Worm (Caenorhabditis elegans): ENCODE measurements around the gene E02C12.19.
A peak's percentile ranks its signal among the peaks of the same experiment; 100 is the strongest.

The E02C12.19 gene

ce11 chrV:9406890-9407289 is 30.6 kb upstream of the E02C12.19 start:
- TF ChIP-seq ama-1 (optimal IDR thresholded peaks at IDR 0.05) (no peak), madf-5 (GFP tag; IDR thresholded peaks at IDR 0.05) (0 out of 4 replicates have a peak, but pooled peaks of 1 of the 2 experiments have one; percentile 32), D1046.2 (GFP tag; IDR thresholded peaks at IDR 0.05) (no peak), unc-130 (GFP tag; optimal IDR thresholded peaks at IDR 0.05) (peak; percentile 21), dve-1 (tag; optimal IDR thresholded peaks at IDR 0.05; ENCODE audit: insufficient read depth) (peak; percentile 42), daf-19 (GFP tag; conservative IDR thresholded peaks at IDR 0.05) (0 out of 2 replicates have a peak, but pooled peaks have one; percentile 39), ceh-20 (GFP tag; IDR thresholded peaks at IDR 0.05) (no peak), zfp-3 (GFP tag; conservative IDR thresholded peaks at IDR 0.05) (0 out of 2 replicates have a peak, but pooled peaks have one; percentile 42)

- TF ChIP-seq aha-1 (tag) (peak; percentile 91), ces-1 (GFP tag; optimal IDR thresholded peaks at IDR 0.05) (no peak), unc-62 (GFP tag; optimal IDR thresholded peaks at IDR 0.05 in 1 of 2) (peak in 1 of 2 experiments; percentile 42), unc-62 (tag; optimal IDR thresholded peaks at IDR 0.05) (no peak)
Observed at ce11 chrV:9399886-9400373, 23.6 kb upstream of the E02C12.19 start, which contains the start of gene trpp-4. Gene trpp-4 (plus strand): TSS chrV:9400327.

DNA sequence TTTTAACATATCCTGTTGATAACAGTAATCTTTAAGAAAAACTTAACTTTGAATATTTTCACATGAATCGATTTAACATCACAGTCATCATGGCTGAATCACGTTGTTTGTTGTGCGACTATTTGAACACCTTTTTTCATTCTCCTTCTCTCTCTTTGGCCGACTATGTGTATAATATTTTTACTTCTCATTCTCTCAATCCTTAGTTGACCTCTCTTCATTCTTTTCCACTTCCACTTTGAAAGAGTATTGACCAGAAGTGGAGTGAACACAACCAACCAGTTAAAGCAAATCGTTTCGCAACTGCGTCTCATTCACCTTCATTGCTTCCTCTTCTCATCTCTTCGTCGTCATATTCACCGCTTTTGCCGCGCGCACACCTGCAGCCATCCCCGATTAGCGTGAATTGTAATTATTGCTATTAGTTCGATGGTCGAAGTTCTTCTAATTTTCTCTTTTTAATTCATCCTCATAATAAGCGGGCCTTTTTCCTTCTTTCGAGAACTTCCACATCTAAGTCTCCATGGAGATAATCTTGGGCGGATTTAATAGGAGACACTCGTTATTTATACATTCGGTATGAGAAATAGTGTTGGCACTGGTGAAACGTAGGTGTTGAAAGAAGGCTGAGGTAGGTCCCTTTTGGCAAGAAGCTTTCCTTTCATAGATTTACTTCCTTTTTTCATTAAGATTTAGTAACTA is 18.8 kb upstream of the E02C12.19 start:
- peak; percentile 15 for TF ChIP-seq mxl-3 (GFP tag; optimal IDR thresholded peaks at IDR 0.05)
- TF ChIP-seq nhr-11 (tag; optimal IDR thresholded peaks at IDR 0.05): no peak

- TF ChIP-seq snpc-4 (tag; optimal IDR thresholded peaks at IDR 0.05): peak; percentile 78
- no peak for TF ChIP-seq lin-1 (GFP tag; IDR thresholded peaks at IDR 0.05)
- TF ChIP-seq Y5F2A.4 (GFP tag; optimal IDR thresholded peaks at IDR 0.05): no peak
Observed at ce11 chrV:9391959-9392358, 15.6 kb upstream of the E02C12.19 start.

ce11 chrV:9386143-9386542 is 9.8 kb upstream of the E02C12.19 start, which contains the start of gene hum-2:
Gene hum-2 (plus strand): TSS chrV:9386175.
- TF ChIP-seq aha-1 (tag) (peak; percentile 94), nhr-48 (tag; optimal IDR thresholded peaks at IDR 0.05) (no peak)

DNA sequence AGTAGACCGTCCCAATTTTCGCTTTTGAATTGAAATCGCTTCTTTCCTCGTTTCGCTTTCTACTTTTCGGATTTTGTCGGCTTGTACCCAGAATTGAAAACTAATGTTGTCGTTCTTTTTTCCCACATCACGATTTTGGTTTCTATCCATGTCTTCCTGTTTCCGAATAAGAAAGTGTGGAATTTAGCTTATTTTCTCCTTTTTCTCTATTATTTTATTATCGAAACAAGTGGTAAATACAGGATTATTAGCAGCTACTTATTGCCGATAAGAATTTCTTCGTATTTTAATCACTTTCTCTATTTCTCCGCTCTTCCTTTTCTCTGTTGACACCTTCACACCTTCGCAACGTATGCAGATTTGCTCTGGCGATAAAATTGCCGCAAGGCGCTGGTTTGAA is 8.6 kb upstream of the E02C12.19 start:
- peak; percentile 52 for TF ChIP-seq aha-1 (tag)
- no peak for TF ChIP-seq cey-2 (tag; optimal IDR thresholded peaks at IDR 0.05; ENCODE audit: borderline replicate concordance, insufficient read depth)
- no peak for TF ChIP-seq ceh-20 (GFP tag; IDR thresholded peaks at IDR 0.05)

- TF ChIP-seq gei-8 (GFP tag; optimal IDR thresholded peaks at IDR 0.05) (no peak), hlh-11 (tag; optimal IDR thresholded peaks at IDR 0.05) (no peak), mxl-3 (GFP tag; optimal IDR thresholded peaks at IDR 0.05) (no peak), aha-1 (tag) (no peak), dmd-9 (GFP tag; IDR thresholded peaks at IDR 0.05) (no peak), unc-39 (tag; optimal IDR thresholded peaks at IDR 0.05) (no peak), lin-29 (GFP tag; IDR thresholded peaks at IDR 0.05) (no peak), aly-2 (tag; optimal IDR thresholded peaks at IDR 0.05) (no peak), lsy-2 (tag; optimal IDR thresholded peaks at IDR 0.05) (no peak), rbr-2 (tag; optimal IDR thresholded peaks at IDR 0.05) (no peak), Y105C5A.15 (GFP tag; IDR thresholded peaks at IDR 0.05) (no peak), zfp-3 (GFP tag; conservative IDR thresholded peaks at IDR 0.05) (no peak), T20F7.1 (GFP tag; optimal IDR thresholded peaks at IDR 0.05) (no peak), zip-11 (GFP tag; IDR thresholded peaks at IDR 0.05) (no peak), nhr-42 (GFP tag; IDR thresholded peaks at IDR 0.05) (no peak), ceh-82 (tag; optimal IDR thresholded peaks at IDR 0.05) (no peak), mdt-29 (GFP tag; IDR thresholded peaks at IDR 0.05) (no peak), T26A8.4 (GFP tag; IDR thresholded peaks at IDR 0.05) (no peak), snpc-4 (tag; optimal IDR thresholded peaks at IDR 0.05) (no peak)
Observed at ce11 chrV:9384359-9384758, 8.0 kb upstream of the E02C12.19 start.

All from whole organism, L4 larva.